Worm (Caenorhabditis elegans): Measurements from ENCODE around the gene C26D10.6.
A peak's percentile ranks its signal among the peaks of the same experiment; 100 is the strongest.

C26D10.6 gene

ce11 chrII:8386897-8387296, 32.4 kb upstream of the C26D10.6 start:
- no peak for TF ChIP-seq sptf-2 (GFP tag; optimal IDR thresholded peaks at IDR 0.05)
- TF ChIP-seq nfya-1 (tag; optimal IDR thresholded peaks at IDR 0.05; ENCODE audit: borderline replicate concordance, insufficient read depth), result no peak
- TF ChIP-seq attf-5 (GFP tag; optimal IDR thresholded peaks at IDR 0.05), result no peak
- no peak for TF ChIP-seq unc-62 (GFP tag; optimal IDR thresholded peaks at IDR 0.05)
- peak; percentile 74 for TF ChIP-seq nhr-80 (tag; optimal IDR thresholded peaks at IDR 0.05)
- TF ChIP-seq lin-35 (GFP tag; optimal IDR thresholded peaks at IDR 0.05), result no peak
- no peak for TF ChIP-seq ztf-26 (tag; optimal IDR thresholded peaks at IDR 0.05)
- no peak for TF ChIP-seq F57C9.4 (tag; optimal IDR thresholded peaks at IDR 0.05)
- peak; percentile 32; the same call in 1 of the 2 replicates for TF ChIP-seq dox-1 (GFP tag; IDR thresholded peaks at IDR 0.05)
- TF ChIP-seq atf-7 (tag; optimal IDR thresholded peaks at IDR 0.05), result peak; percentile 76

- no peak for TF ChIP-seq him-1 (tag; optimal IDR thresholded peaks at IDR 0.05)
- TF ChIP-seq F39B2.1 (GFP tag; IDR thresholded peaks at IDR 0.05), result no peak
- no peak for TF ChIP-seq tbp1 (GFP tag; optimal IDR thresholded peaks at IDR 0.05)
- TF ChIP-seq nhr-80 (tag; optimal IDR thresholded peaks at IDR 0.05), result peak; percentile 6
- no peak for TF ChIP-seq sea-2 (GFP tag; IDR thresholded peaks at IDR 0.05)
- TF ChIP-seq hlh-12 (tag; optimal IDR thresholded peaks at IDR 0.05), result no peak
- no peak for TF ChIP-seq unc-130 (GFP tag; optimal IDR thresholded peaks at IDR 0.05)
- no peak for TF ChIP-seq K12H6.12 (tag; optimal IDR thresholded peaks at IDR 0.05)
- no peak for TF ChIP-seq Y56A3A.18 (GFP tag; IDR thresholded peaks at IDR 0.05)
Observed at ce11 chrII:8385561-8385960, 31.1 kb upstream of the C26D10.6 start.

ce11 chrII:8384344-8384743, 29.8 kb upstream of the C26D10.6 start:
- TF ChIP-seq nhr-80 (tag; optimal IDR thresholded peaks at IDR 0.05) (peak; percentile 93), attf-6 (GFP tag; IDR thresholded peaks at IDR 0.05) (no peak), atf-7 (tag; optimal IDR thresholded peaks at IDR 0.05) (peak; percentile 9), T07F8.4 (tag; optimal IDR thresholded peaks at IDR 0.05) (no peak)

- TF ChIP-seq nhr-80 (tag; optimal IDR thresholded peaks at IDR 0.05), result peak; percentile 89
- no peak for TF ChIP-seq mes-4 (tag; optimal IDR thresholded peaks at IDR 0.05)
- TF ChIP-seq F33H1.4 (GFP tag; IDR thresholded peaks at IDR 0.05), result no peak
- TF ChIP-seq hmg-20 (GFP tag; IDR thresholded peaks at IDR 0.05), result no peak
- TF ChIP-seq mel-28 (tag; optimal IDR thresholded peaks at IDR 0.05; ENCODE audit: borderline replicate concordance), result no peak
- TF ChIP-seq Y53G8AR.9 (GFP tag; conservative IDR thresholded peaks at IDR 0.05), result no peak
- TF ChIP-seq Y67H2A.10 (GFP tag; conservative IDR thresholded peaks at IDR 0.05), result no peak
- no peak for TF ChIP-seq hlh-12 (tag; optimal IDR thresholded peaks at IDR 0.05)
- TF ChIP-seq ztf-22 (GFP tag; optimal IDR thresholded peaks at IDR 0.05), result peak; percentile 34
- peak; percentile 78 for TF ChIP-seq atf-7 (tag; optimal IDR thresholded peaks at IDR 0.05)
- TF ChIP-seq unc-62 (GFP tag; optimal IDR thresholded peaks at IDR 0.05), result peak; percentile 57
- TF ChIP-seq mcd-1 (GFP tag; IDR thresholded peaks at IDR 0.05), result no peak
- peak; percentile 83 for TF ChIP-seq pha-4 (tag; optimal IDR thresholded peaks at IDR 0.05)
- TF ChIP-seq F57A8.1 (GFP tag; optimal IDR thresholded peaks at IDR 0.05), result no peak
- no peak for TF ChIP-seq nhr-179 (tag; optimal IDR thresholded peaks at IDR 0.05)
Observed at ce11 chrII:8382880-8383279, 28.4 kb upstream of the C26D10.6 start.

- TF ChIP-seq lsl-1 (GFP tag; optimal IDR thresholded peaks at IDR 0.05) (no peak), snpc-1.3 (tag; optimal IDR thresholded peaks at IDR 0.05; ENCODE audit: insufficient read depth) (no peak), C17E4.6 (GFP tag; IDR thresholded peaks at IDR 0.05) (no peak)
Observed at ce11 chrII:8381197-8381596, 26.7 kb upstream of the C26D10.6 start, which contains the start of gene F49E12.12. TSS of gene F49E12.12 (plus strand) at chrII:8381497.
